Worm (Caenorhabditis elegans) whole organism, L1 larva: ENCODE data around the gene cec-4.

ENCODE experiments used
- C16A3.4 ChIP-seq: fragments of 150-350 bp; optimal IDR thresholded peaks from 2 replicates; lab custom pipeline; 2014; ENCODE audit warnings: missing biosample characterization, missing genetic modification characterization
- Y116A8C.19 ChIP-seq: sonication (generic microtip); optimal IDR thresholded peaks from 2 replicates; lab custom pipeline; 2016; ENCODE audit warnings: missing compliant biosample characterization, missing genetic modification characterization, borderline replicate concordance
- ama-1 ChIP-seq: fragments of 150-350 bp; optimal IDR thresholded peaks from 2 replicates; lab custom pipeline; 2014
- ceh-8 ChIP-seq: fragments of 200-800 bp; sonication (Bioruptor generic); optimal IDR thresholded peaks from 2 replicates; lab custom pipeline; 2018; ENCODE audit warnings: mild to moderate bottlenecking, missing genetic modification characterization, moderate library complexity, missing compliant biosample characterization
- ceh-82 ChIP-seq, 3 experiments: fragments of 150-350 bp in 1 of 3; sonication (generic microtip) in 2 of 3; optimal IDR thresholded peaks; 2 replicates each; lab custom pipeline; 2014 to 2017; ENCODE audit warnings: missing biosample characterization in 3 of 3, missing genetic modification characterization in 3 of 3
- ceh-90 ChIP-seq: sonication (generic microtip); optimal IDR thresholded peaks from 2 replicates; lab custom pipeline; 2016; ENCODE audit warnings: missing genetic modification characterization, missing compliant biosample characterization
- dsc-1 ChIP-seq: sonication (generic microtip); optimal IDR thresholded peaks from 2 replicates; lab custom pipeline; 2016; ENCODE audit warnings: mild to moderate bottlenecking, missing genetic modification characterization, missing compliant biosample characterization
- efl-1 ChIP-seq, 4 experiments: fragments of 150-350 bp; optimal IDR thresholded peaks in 3 of 4; peaks in 1 of 4; 1 replicate in 1 of 4; 2 replicates in 3 of 4; lab custom pipeline; 2014; ENCODE audit warnings: missing biosample characterization in 2 of 4, missing genetic modification characterization in 2 of 4, missing genetic modification reagents in 2 of 4
- egl-13 ChIP-seq: sonication (generic microtip); optimal IDR thresholded peaks from 2 replicates; lab custom pipeline; 2016; ENCODE audit warnings: missing genotype, missing genetic modification reagents, missing genetic modification characterization, missing compliant biosample characterization
- ets-5 ChIP-seq: fragments of 200-800 bp; sonication (Bioruptor generic); IDR thresholded peaks from 2 replicates; pipeline ENCODE4 v1.3.6; 2022; ENCODE audit warnings: missing genetic modification characterization, missing compliant biosample characterization
- fkh-10 ChIP-seq: sonication (generic microtip); optimal IDR thresholded peaks from 2 replicates; lab custom pipeline; 2017; ENCODE audit warnings: missing biosample characterization, missing genetic modification reagents, missing genetic modification characterization
- fkh-4 ChIP-seq: sonication (generic microtip); optimal IDR thresholded peaks from 2 replicates; lab custom pipeline; 2016; ENCODE audit warnings: missing compliant biosample characterization, missing genetic modification characterization, borderline replicate concordance
- fkh-8 ChIP-seq: sonication (generic microtip); optimal IDR thresholded peaks from 2 replicates; lab custom pipeline; 2016; ENCODE audit warnings: mild to moderate bottlenecking, missing genetic modification characterization, missing compliant biosample characterization
- irx-1 ChIP-seq: sonication (generic microtip); optimal IDR thresholded peaks from 2 replicates; lab custom pipeline; 2016; ENCODE audit warnings: missing genetic modification characterization, missing compliant biosample characterization
- lin-13 ChIP-seq: fragments of 150-350 bp; optimal IDR thresholded peaks from 2 replicates; lab custom pipeline; 2014; ENCODE audit warnings: missing biosample characterization, missing genetic modification reagents, missing genetic modification characterization
- lin-14 ChIP-seq: fragments of 200-800 bp; sonication (Bioruptor generic); optimal IDR thresholded peaks from 2 replicates; lab custom pipeline; 2018; ENCODE audit warnings: mild to moderate bottlenecking, missing genetic modification characterization, moderate library complexity, missing compliant biosample characterization
- mab-9 ChIP-seq: fragments of 200-800 bp; sonication (Bioruptor generic); IDR thresholded peaks from 2 replicates; pipeline ENCODE4 v1.3.6; 2022; ENCODE audit warnings: missing genetic modification reagents, missing genetic modification characterization, missing compliant biosample characterization
- mdl-1 ChIP-seq, 2 experiments: fragments of 150-350 bp; optimal IDR thresholded peaks; 2 replicates each; lab custom pipeline; 2014 to 2017; ENCODE audit warnings: missing biosample characterization in 2 of 2, missing genetic modification characterization in 2 of 2, inconsistent platforms in 1 of 2
- nhr-12 ChIP-seq: sonication (generic microtip); optimal IDR thresholded peaks from 2 replicates; lab custom pipeline; 2017; ENCODE audit warnings: missing biosample characterization, missing genetic modification characterization
- nhr-47 ChIP-seq: sonication (generic microtip); optimal IDR thresholded peaks from 2 replicates; lab custom pipeline; 2016; ENCODE audit warnings: mild to moderate bottlenecking, missing genetic modification characterization, moderate library complexity, missing compliant biosample characterization
- nhr-84 ChIP-seq: sonication (generic microtip); optimal IDR thresholded peaks from 2 replicates; lab custom pipeline; 2017; ENCODE audit warnings: missing biosample characterization, missing genetic modification characterization
- pag-3 ChIP-seq: sonication (generic microtip); optimal IDR thresholded peaks from 2 replicates; lab custom pipeline; 2017; ENCODE audit warnings: missing genetic modification characterization, mild to moderate bottlenecking, missing compliant biosample characterization, antibody characterized with exemption, borderline replicate concordance; ENCODE audit not compliant: insufficient read depth
- rnt-1 ChIP-seq: sonication (generic microtip); optimal IDR thresholded peaks from 2 replicates; lab custom pipeline; 2016; ENCODE audit warnings: mild to moderate bottlenecking, missing genetic modification characterization, moderate library complexity, missing compliant biosample characterization
- swsn-7 ChIP-seq: sonication (generic microtip); optimal IDR thresholded peaks from 2 replicates; lab custom pipeline; 2016; ENCODE audit warnings: missing genetic modification characterization, missing compliant biosample characterization
- tbx-2 ChIP-seq: sonication (generic microtip); optimal IDR thresholded peaks from 2 replicates; lab custom pipeline; 2016; ENCODE audit warnings: missing genetic modification characterization, missing compliant biosample characterization
- unc-62 ChIP-seq: fragments of 150-350 bp; optimal IDR thresholded peaks from 2 replicates; lab custom pipeline; 2014; ENCODE audit warnings: missing biosample characterization, missing genetic modification reagents, missing genetic modification characterization
- unc-86 ChIP-seq: sonication (generic microtip); optimal IDR thresholded peaks from 2 replicates; lab custom pipeline; 2016; ENCODE audit warnings: missing genetic modification characterization, missing compliant biosample characterization
- ztf-4 ChIP-seq: fragments of 150-350 bp; optimal IDR thresholded peaks from 2 replicates; lab custom pipeline; 2014; ENCODE audit warnings: missing biosample characterization, missing genetic modification characterization

Gene cec-4

ce11 chrIV:7580062-7580614, 4.6 kb downstream of the cec-4 start, which contains the start of the genes cec-5 and nol-10 (continued):
- TF ChIP-seq fkh-4 (no peak), tbx-2 (tag; lab: Kevin White, UChicago) (peak; percentile 73), C16A3.4 (tag; lab: Kevin White, UChicago) (peak; percentile 79), mdl-1 (tag; optimal IDR thresholded peaks at IDR 0.05; lab: Kevin White, UChicago) (peak in 1 of 2 experiments; percentile 68), unc-62 (GFP tag; lab: Kevin White, UChicago) (no peak), ceh-90 (no peak), lin-14 (peak; percentile 91), nhr-84 (tag; lab: Kevin White, UChicago) (no peak), unc-86 (peak; percentile 57)
- TF ChIP-seq, all 84 proteins: peak for 43

- TF ChIP-seq nhr-12 (tag; lab: Kevin White, UChicago) (no peak), pag-3 (tag; lab: Kevin White, UChicago) (no peak), ceh-82 (tag; optimal IDR thresholded peaks at IDR 0.05; lab: Kevin White, UChicago) (peak in 2 of 3 experiments; percentile 15 to 40), lin-14 (peak; percentile 58)
- TF ChIP-seq, all 84 proteins: peak for 2
Observed at ce11 chrIV:7585273-7585882, 9.9 kb downstream of the cec-4 start.

ce11 chrIV:7586972-7587371, 11.5 kb downstream of the cec-4 start:
- no peak for TF ChIP-seq ceh-8 (GFP tag; lab: Kevin White, UChicago)
- peak; percentile 79 for TF ChIP-seq fkh-10
- TF ChIP-seq rnt-1: no peak
- no peak for TF ChIP-seq mab-9 (GFP tag; lab: Robert Waterston, UW)
- TF ChIP-seq lin-14: peak; percentile 11

ce11 chrIV:7588631-7589030, 13.1 kb downstream of the cec-4 start, which contains the start of gene cla-1:
TSS of gene cla-1 (plus strand) at chrIV:7588931.
- peak; percentile 33 for TF ChIP-seq lin-14
- no peak for TF ChIP-seq pag-3 (tag; lab: Kevin White, UChicago)
- no peak for TF ChIP-seq ets-5 (GFP tag; lab: Robert Waterston, UW)
- no peak for TF ChIP-seq ceh-90
- TF ChIP-seq efl-1 (optimal IDR thresholded peaks at IDR 0.05; lab: Kevin White, UChicago): no peak
- no peak for TF ChIP-seq efl-1 (GFP tag; optimal IDR thresholded peaks at IDR 0.05 in 1 of 2; lab: Kevin White, UChicago)

- TF ChIP-seq lin-14: peak; percentile 4
- no peak for TF ChIP-seq lin-13
- no peak for TF ChIP-seq mdl-1 (tag; optimal IDR thresholded peaks at IDR 0.05; lab: Kevin White, UChicago)
Observed at ce11 chrIV:7605413-7605812, 29.9 kb downstream of the cec-4 start.

ce11 chrIV:7608111-7608510, 32.6 kb downstream of the cec-4 start:
- TF ChIP-seq irx-1 (tag; lab: Kevin White, UChicago): no peak
- no peak for TF ChIP-seq ztf-4 (tag; lab: Kevin White, UChicago)
- no peak for TF ChIP-seq dsc-1 (tag; lab: Kevin White, UChicago)
- TF ChIP-seq swsn-7 (tag; lab: Kevin White, UChicago): no peak

ce11 chrIV:7611396-7611795, 35.9 kb downstream of the cec-4 start:
- peak; percentile 44 for TF ChIP-seq fkh-8 (tag; lab: Kevin White, UChicago)
- TF ChIP-seq Y116A8C.19 (tag; lab: Kevin White, UChicago): no peak
- TF ChIP-seq ama-1 (lab: Kevin White, UChicago): no peak
- peak; percentile 6 for TF ChIP-seq nhr-47
- peak; percentile 60 for TF ChIP-seq lin-14
- no peak for TF ChIP-seq irx-1 (tag; lab: Kevin White, UChicago)
- TF ChIP-seq egl-13 (tag; lab: Kevin White, UChicago): peak; percentile 29
- peak in 1 of 3 experiments; percentile 49 for TF ChIP-seq ceh-82 (tag; optimal IDR thresholded peaks at IDR 0.05; lab: Kevin White, UChicago)
